Fruit fly (Drosophila melanogaster) whole organism, pupa: ENCODE measurements around the gene CG11381.

Experiments
- CG10348 ChIP-seq: fragments of 200-800 bp; sonication (Bioruptor generic); IDR thresholded peaks from 2 replicates; pipeline ENCODE4 v1.3.6; 2022; ENCODE audit warnings: missing biosample characterization, missing genetic modification characterization
- CG12605 ChIP-seq: fragments of 200-800 bp; sonication (Bioruptor generic); IDR thresholded peaks from 2 replicates; pipeline ENCODE4 v1.3.6; 2022; ENCODE audit warnings: missing biosample characterization, missing genetic modification characterization
- CG13204 ChIP-seq: fragments of 200-800 bp; sonication (Bioruptor generic); optimal IDR thresholded peaks from 2 replicates; lab custom pipeline; 2018; ENCODE audit warnings: missing biosample characterization, mild to moderate bottlenecking, missing genetic modification characterization, moderate library complexity
- CG14655 ChIP-seq: fragments of 200-800 bp; sonication (Bioruptor generic); optimal IDR thresholded peaks from 3 replicates; lab custom pipeline; 2017; ENCODE audit warnings: mild to moderate bottlenecking, missing biosample characterization, missing genetic modification reagents, missing genetic modification characterization
- CG15710 ChIP-seq: fragments of 200-800 bp; sonication (Bioruptor generic); optimal IDR thresholded peaks from 2 replicates; lab custom pipeline; 2018; ENCODE audit warnings: missing biosample characterization, mild to moderate bottlenecking, missing genetic modification characterization, moderate library complexity
- CG17806 ChIP-seq: fragments of 200-800 bp; sonication (Bioruptor generic); optimal IDR thresholded peaks from 2 replicates; lab custom pipeline; 2018; ENCODE audit warnings: missing biosample characterization, mild to moderate bottlenecking, missing genetic modification characterization, moderate library complexity
- CG32121 ChIP-seq: fragments of 200-800 bp; sonication (Bioruptor generic); IDR thresholded peaks from 2 replicates; pipeline ENCODE4 v1.3.6; 2022; ENCODE audit warnings: missing biosample characterization, missing genetic modification characterization
- CG34367 ChIP-seq: fragments of 200-800 bp; sonication (Bioruptor generic); optimal IDR thresholded peaks from 2 replicates; lab custom pipeline; 2018; ENCODE audit warnings: missing biosample characterization, mild to moderate bottlenecking, missing genetic modification characterization
- CG4496 ChIP-seq: fragments of 200-800 bp; sonication (Bioruptor generic); IDR thresholded peaks from 3 replicates; pipeline ENCODE4 v1.3.6; 2022; ENCODE audit warnings: missing biosample characterization, missing genetic modification characterization
- CG8159 ChIP-seq: fragments of 200-800 bp; sonication (Bioruptor generic); optimal IDR thresholded peaks from 3 replicates; lab custom pipeline; 2018; ENCODE audit warnings: missing biosample characterization, mild to moderate bottlenecking, missing genetic modification characterization, moderate library complexity
- CG8301 ChIP-seq: fragments of 200-800 bp; sonication (Bioruptor generic); optimal IDR thresholded peaks from 2 replicates; lab custom pipeline; 2018; ENCODE audit warnings: missing biosample characterization, mild to moderate bottlenecking, missing genetic modification characterization
- CG9948 ChIP-seq: fragments of 200-800 bp; sonication (Bioruptor generic); optimal IDR thresholded peaks from 2 replicates; lab custom pipeline; 2018; ENCODE audit warnings: missing biosample characterization, mild to moderate bottlenecking, missing genetic modification characterization, moderate library complexity
- D1 ChIP-seq: fragments of 200-800 bp; sonication (Bioruptor generic); optimal IDR thresholded peaks from 2 replicates; lab custom pipeline; 2018; ENCODE audit warnings: missing biosample characterization, mild to moderate bottlenecking, missing genetic modification characterization, moderate library complexity
- EcR ChIP-seq: fragments of 200-800 bp; sonication (Bioruptor generic); optimal IDR thresholded peaks from 3 replicates; lab custom pipeline; 2019; ENCODE audit warnings: missing biosample characterization, missing genetic modification characterization, mild to moderate bottlenecking, moderate library complexity, missing genetic modification reagents
- Ets98B ChIP-seq: fragments of 200-800 bp; sonication (Bioruptor generic); IDR thresholded peaks from 2 replicates; pipeline ENCODE4 v1.3.6; 2022; ENCODE audit warnings: missing biosample characterization, missing genetic modification characterization
- Pif1A ChIP-seq: fragments of 200-800 bp; sonication (Bioruptor generic); optimal IDR thresholded peaks from 3 replicates; lab custom pipeline; 2016; ENCODE audit warnings: missing biosample characterization, missing genetic modification characterization
- Snoo ChIP-seq: fragments of 200-800 bp; sonication (Bioruptor generic); optimal IDR thresholded peaks from 3 replicates; lab custom pipeline; 2017; ENCODE audit warnings: missing biosample characterization, mild to moderate bottlenecking, missing genetic modification characterization, inconsistent platforms
- fd96Ca ChIP-seq: fragments of 200-800 bp; sonication (Bioruptor generic); IDR thresholded peaks from 3 replicates; pipeline ENCODE4 v1.3.6; 2022; ENCODE audit warnings: missing biosample characterization, missing genetic modification characterization
- gl ChIP-seq: fragments of 200-800 bp; sonication (Bioruptor generic); optimal IDR thresholded peaks from 2 replicates; lab custom pipeline; 2018; ENCODE audit warnings: missing biosample characterization, mild to moderate bottlenecking, missing genetic modification characterization
- rn ChIP-seq: fragments of 200-800 bp; sonication (Bioruptor generic); IDR thresholded peaks from 2 replicates; pipeline ENCODE4 v1.3.6; 2022; ENCODE audit warnings: missing biosample characterization, missing genetic modification characterization

Gene CG11381

dm6 chrX:1184478-1184877 lies 19.1 kb upstream of the CG11381 start, which contains the start of gene CG14626:
TSS of gene CG14626 (plus strand) at chrX:1184778.
- TF ChIP-seq EcR (no peak), D1 (tag; lab: Kevin White, UChicago) (no peak), CG13204 (GFP tag; lab: Kevin White, UChicago) (no peak), CG8301 (tag; lab: Kevin White, UChicago) (no peak), CG32121 (GFP tag; lab: Robert Waterston, UW) (no peak), fd96Ca (no peak), CG4496 (GFP tag; lab: Robert Waterston, UW) (no peak), CG9948 (tag; lab: Kevin White, UChicago) (no peak), CG8159 (tag; lab: Kevin White, UChicago) (no peak), rn (GFP tag; lab: Robert Waterston, UW) (no peak), Ets98B (GFP tag; lab: Robert Waterston, UW) (no peak), gl (tag; lab: Kevin White, UChicago) (no peak), CG15710 (tag; lab: Kevin White, UChicago) (no peak)

- TF ChIP-seq CG8159 (tag; lab: Kevin White, UChicago) (no peak), EcR (no peak), CG14655 (GFP tag; lab: Kevin White, UChicago) (no peak), fd96Ca (no peak)
- TF ChIP-seq, all 21 proteins: peak for 0
Measured at dm6 chrX:1191008-1191407, 12.6 kb upstream of the CG11381 start, which contains the start of gene CG11380. TSS of gene CG11380 (plus strand) at chrX:1191308.

dm6 chrX:1197862-1198261 lies 5.7 kb upstream of the CG11381 start:
- TF ChIP-seq Ets98B (GFP tag; lab: Robert Waterston, UW) (peak; percentile 38; the same call in 1 of the 2 replicates), rn (GFP tag; lab: Robert Waterston, UW) (no peak)

dm6 chrX:1199246-1199645 lies 4.3 kb upstream of the CG11381 start, which contains the start of gene CG14625:
TSS of gene CG14625 (plus strand) at chrX:1199546.
- no peak for TF ChIP-seq Snoo (tag; lab: Kevin White, UChicago)
- no peak for TF ChIP-seq CG9948 (tag; lab: Kevin White, UChicago)

DNA sequence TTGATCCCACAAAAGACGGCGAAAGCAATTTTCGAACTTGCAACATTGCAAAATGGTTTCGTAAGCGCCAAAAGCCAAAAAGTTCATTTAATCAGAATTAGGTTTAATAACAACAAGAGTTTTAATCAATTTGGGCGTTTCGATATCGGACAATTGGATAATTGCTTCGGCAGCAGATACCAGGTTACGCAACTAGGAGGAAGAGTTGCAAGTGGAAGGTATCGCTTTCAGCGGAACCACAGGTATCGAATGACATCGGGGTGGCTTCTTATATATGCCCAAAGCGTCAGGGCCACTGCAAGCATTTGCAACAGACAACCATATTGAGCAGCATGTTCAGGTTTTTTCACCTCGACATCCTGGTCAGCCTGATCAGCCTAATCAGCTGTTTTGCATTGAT lies 2.9 kb downstream of the CG11381 start, which contains the start of gene CG14624:
CG14624 (plus strand) TSS at position 301 of the 400 bp plus-strand sequence.
- no peak for TF ChIP-seq CG12605 (GFP tag; lab: Robert Waterston, UW)
- TF ChIP-seq CG9948 (tag; lab: Kevin White, UChicago), result no peak
- TF ChIP-seq CG34367, result no peak
- no peak for TF ChIP-seq CG17806 (tag; lab: Kevin White, UChicago)
- TF ChIP-seq CG13204 (GFP tag; lab: Kevin White, UChicago), result no peak
- TF ChIP-seq fd96Ca, result no peak

DNA sequence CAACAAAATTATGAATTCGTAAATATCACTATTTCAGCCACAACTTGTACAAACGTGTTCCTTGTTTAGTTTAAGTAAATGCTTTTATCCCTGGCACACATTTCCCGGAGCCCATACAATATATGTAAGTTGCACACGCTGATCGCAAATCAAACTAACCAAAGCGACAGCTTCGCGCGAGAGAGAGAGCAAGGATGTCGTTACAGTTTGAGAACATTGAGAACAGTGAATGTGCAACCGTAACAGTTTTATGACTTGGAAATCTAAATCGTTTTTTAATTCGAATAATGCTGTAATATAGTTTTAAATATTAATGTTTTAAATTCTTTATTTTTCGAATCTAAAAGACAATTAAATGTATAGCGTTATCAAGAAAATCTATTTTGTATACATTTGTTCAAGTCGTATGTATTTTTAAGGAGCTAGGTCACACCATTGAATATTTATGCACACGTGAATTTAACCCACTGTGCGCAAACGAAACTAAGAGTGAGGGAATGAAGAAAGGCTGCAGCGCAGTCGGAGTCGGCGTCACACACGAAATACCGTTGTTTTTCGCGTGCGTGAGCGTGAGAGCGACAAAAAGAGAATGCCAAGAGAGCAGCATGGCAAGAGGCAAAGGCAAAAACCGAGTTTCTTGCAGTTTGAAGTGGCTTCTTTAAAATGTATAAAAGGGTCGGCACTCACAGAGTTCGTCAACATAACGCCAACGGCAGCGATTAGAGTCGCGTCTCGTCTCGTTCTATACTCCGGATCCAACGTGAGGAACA lies 5.9 kb downstream of the CG11381 start, which contains the start of gene CG11382:
CG11382 (plus strand) TSS at position 720 of the 770 bp plus-strand sequence.
- TF ChIP-seq CG10348 (GFP tag; lab: Robert Waterston, UW) (no peak), Ets98B (GFP tag; lab: Robert Waterston, UW) (no peak), CG13204 (GFP tag; lab: Kevin White, UChicago) (no peak), CG14655 (GFP tag; lab: Kevin White, UChicago) (no peak), CG15710 (tag; lab: Kevin White, UChicago) (no peak), fd96Ca (no peak), D1 (tag; lab: Kevin White, UChicago) (no peak), CG9948 (tag; lab: Kevin White, UChicago) (peak; percentile 16), Pif1A (GFP tag; lab: Kevin White, UChicago) (no peak), CG8159 (tag; lab: Kevin White, UChicago) (peak; percentile 8), gl (tag; lab: Kevin White, UChicago) (no peak)

DNA sequence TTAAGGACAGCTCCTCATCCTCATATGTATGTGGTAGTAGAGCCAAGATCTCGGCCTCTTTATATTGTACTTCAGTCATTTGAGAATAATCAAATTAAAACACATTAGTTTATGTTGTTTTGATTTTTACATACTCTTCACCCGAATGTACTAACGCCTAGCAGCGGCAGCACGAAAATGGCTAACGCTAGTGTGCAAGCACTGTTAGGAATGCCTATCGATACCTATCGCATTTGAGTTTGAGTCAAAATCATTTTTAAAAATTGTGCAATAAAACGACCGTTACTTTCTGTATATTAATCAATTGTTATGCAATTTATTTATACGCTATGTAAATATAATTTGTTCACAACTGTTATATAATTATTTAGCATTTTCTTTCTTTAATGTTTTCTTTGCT lies 11.4 kb downstream of the CG11381 start, which contains the start of gene CG11398:
CG11398 (minus strand) TSS at position 157 of the 400 bp plus-strand sequence.
- TF ChIP-seq Pif1A (GFP tag; lab: Kevin White, UChicago) (no peak), Ets98B (GFP tag; lab: Robert Waterston, UW) (no peak), CG15710 (tag; lab: Kevin White, UChicago) (no peak), CG12605 (GFP tag; lab: Robert Waterston, UW) (no peak), D1 (tag; lab: Kevin White, UChicago) (no peak), fd96Ca (no peak), CG17806 (tag; lab: Kevin White, UChicago) (no peak), CG13204 (GFP tag; lab: Kevin White, UChicago) (no peak)
